Worm (Caenorhabditis elegans) whole organism, young adult: ENCODE measurements around the gene C18H9.1.

ENCODE experiments used
- Y53F4B.3 ChIP-seq: fragments of 200-800 bp; sonication (Bioruptor generic); IDR thresholded peaks from 2 replicates; pipeline ENCODE4 v1.3.6; 2022; ENCODE audit warnings: missing genetic modification reagents, missing genetic modification characterization, missing compliant biosample characterization
- ceh-100 ChIP-seq: fragments of 200-800 bp; sonication (Bioruptor generic); IDR thresholded peaks from 2 replicates; pipeline ENCODE4 v1.3.6; 2022; ENCODE audit warnings: missing genetic modification reagents, missing genetic modification characterization, missing compliant biosample characterization
- chd-7 ChIP-seq: sonication (generic microtip); optimal IDR thresholded peaks from 2 replicates; lab custom pipeline; 2016; ENCODE audit warnings: mild to moderate bottlenecking, missing genetic modification characterization, moderate library complexity, missing compliant biosample characterization
- ets-4 ChIP-seq: fragments of 200-800 bp; sonication (Bioruptor generic); optimal IDR thresholded peaks from 2 replicates; lab custom pipeline; 2018; ENCODE audit warnings: mild to moderate bottlenecking, missing genetic modification characterization, missing compliant biosample characterization
- gei-17 ChIP-seq: fragments of 200-800 bp; sonication (Bioruptor generic); optimal IDR thresholded peaks from 2 replicates; lab custom pipeline; 2018; ENCODE audit warnings: mild to moderate bottlenecking, missing genetic modification characterization, missing compliant biosample characterization
- lsy-27 ChIP-seq: sonication (generic microtip); optimal IDR thresholded peaks from 2 replicates; lab custom pipeline; 2017; ENCODE audit warnings: missing genetic modification characterization, mild to moderate bottlenecking, missing compliant biosample characterization, antibody characterized with exemption, missing genotype, borderline replicate concordance; ENCODE audit not compliant: insufficient read depth
- snpc-1.1 ChIP-seq: sonication (generic microtip); optimal IDR thresholded peaks from 2 replicates; lab custom pipeline; 2017; ENCODE audit warnings: missing genetic modification characterization, mild to moderate bottlenecking, missing compliant biosample characterization, antibody characterized with exemption, moderate library complexity, missing genotype, missing genetic modification reagents; ENCODE audit not compliant: insufficient read depth
- snpc-1.3 ChIP-seq: sonication (generic microtip); optimal IDR thresholded peaks from 2 replicates; lab custom pipeline; 2017; ENCODE audit warnings: missing genetic modification characterization, mild to moderate bottlenecking, missing compliant biosample characterization, antibody characterized with exemption, moderate library complexity, missing genotype, missing genetic modification reagents; ENCODE audit not compliant: insufficient read depth
- snpc-4 ChIP-seq, 5 experiments: fragments of 150-350 bp in 1 of 5; sonication (generic microtip) in 4 of 5; optimal IDR thresholded peaks; 2 replicates each; lab custom pipeline; 2014 to 2018; ENCODE audit warnings: missing genetic modification characterization in 5 of 5, missing biosample characterization in 3 of 5, antibody characterized with exemption in 2 of 5, mild to moderate bottlenecking in 2 of 5, missing compliant biosample characterization in 2 of 5, missing genotype in 2 of 5, moderate library complexity in 2 of 5, missing genetic modification reagents in 1 of 5
- somi-1 ChIP-seq: fragments of 200-800 bp; sonication (Bioruptor generic); optimal IDR thresholded peaks from 2 replicates; lab custom pipeline; 2018; ENCODE audit warnings: mild to moderate bottlenecking, missing genetic modification characterization, missing compliant biosample characterization
- unc-62 ChIP-seq: fragments of 150-350 bp; optimal IDR thresholded peaks from 2 replicates; lab custom pipeline; 2014; ENCODE audit warnings: missing biosample characterization, missing genetic modification reagents, missing genetic modification characterization
- ztf-28 ChIP-seq: fragments of 200-800 bp; sonication (Bioruptor generic); IDR thresholded peaks from 2 replicates; pipeline ENCODE4 v1.3.6; 2022; ENCODE audit warnings: missing genetic modification reagents, missing genetic modification characterization, missing compliant biosample characterization

- TF ChIP-seq ceh-100 (GFP tag; lab: Robert Waterston, UW): 0 out of 2 replicates have a peak, but pooled peaks have one; percentile 24
- no peak for TF ChIP-seq gei-17 (GFP tag; lab: Kevin White, UChicago)
- TF ChIP-seq lsy-27 (tag; lab: Kevin White, UChicago): no peak
- no peak for TF ChIP-seq snpc-1.3 (tag; lab: Kevin White, UChicago)
- TF ChIP-seq somi-1 (GFP tag; lab: Kevin White, UChicago): no peak
- no peak for TF ChIP-seq unc-62
- no peak for TF ChIP-seq ets-4
- peak; percentile 65; the same call in 1 of the 2 replicates for TF ChIP-seq ztf-28 (GFP tag; lab: Robert Waterston, UW)
- no peak; the same call in 1 of the 2 replicates for TF ChIP-seq Y53F4B.3
- TF ChIP-seq chd-7 (tag; lab: Kevin White, UChicago): peak; percentile 39
- TF ChIP-seq snpc-4 (GFP tag; optimal IDR thresholded peaks at IDR 0.05; lab: Kevin White, UChicago): no peak
- no peak for TF ChIP-seq snpc-4 (tag; optimal IDR thresholded peaks at IDR 0.05; lab: Kevin White, UChicago)
- TF ChIP-seq snpc-1.1: peak; percentile 14
Measured at ce11 chrII:6721581-6721980, 22.7 kb downstream of the C18H9.1 start.
